Fruit fly (Drosophila melanogaster): ENCODE data around the gene Pcp.

- TF ChIP-seq Myc (optimal IDR thresholded peaks at IDR 0.05) (no peak), h (optimal IDR thresholded peaks at IDR 0.05) (no peak), insv (optimal IDR thresholded peaks at IDR 0.05) (no peak), ttk (optimal IDR thresholded peaks at IDR 0.05) (no peak)
Observed at dm6 chr2L:7025247-7025646, 3.8 kb downstream of the Pcp start.

Measured in Kc167 (cell line).